Fruit fly (Drosophila melanogaster): ENCODE data around the gene SkpD.

DNA sequence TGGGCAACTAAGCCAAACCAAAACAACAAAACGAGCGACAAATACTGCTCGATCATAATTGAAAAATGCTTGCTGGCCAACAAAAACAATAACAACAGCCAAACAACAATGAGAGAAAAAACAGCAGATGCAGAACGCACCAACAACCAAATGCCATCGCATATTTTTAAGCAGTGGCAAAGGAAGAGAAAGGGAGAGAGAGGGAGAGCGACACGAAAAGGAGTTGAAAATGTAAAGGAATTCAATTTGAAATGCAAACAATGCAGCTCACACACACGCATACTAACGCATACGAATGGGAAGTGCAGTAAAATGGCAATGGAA is 23.9 kb upstream of the SkpD start:
- TF ChIP-seq insv (optimal IDR thresholded peaks at IDR 0.05) (no peak), Sin3A (optimal IDR thresholded peaks at IDR 0.05) (no peak), Myc (optimal IDR thresholded peaks at IDR 0.05) (no peak), ttk (optimal IDR thresholded peaks at IDR 0.05) (no peak), h (optimal IDR thresholded peaks at IDR 0.05) (no peak)
